Fruit fly (Drosophila melanogaster): ENCODE data around the gene rempA.

The rempA gene

dm6 chr2L:576559-577184 lies 16.6 kb upstream of the rempA start, which contains the start of gene Ptth:
Gene Ptth, minus strand, starts transcription at chr2L:576896.
- TF ChIP-seq Myc (optimal IDR thresholded peaks at IDR 0.05): peak; percentile 73
- no peak for TF ChIP-seq N (GFP tag; optimal IDR thresholded peaks at IDR 0.05)

dm6 chr2L:574226-574625 lies 14.1 kb upstream of the rempA start, which contains the start of the genes Ipk2 and cold:
Gene Ipk2, minus strand, starts transcription at chr2L:574264.
Gene cold, plus strand, starts transcription at chr2L:574291.
- TF ChIP-seq Hr83 (GFP tag; optimal IDR thresholded peaks at IDR 0.05; ENCODE audit: poor library complexity, severe bottlenecking) (peak; percentile 69), usp (GFP tag; optimal IDR thresholded peaks at IDR 0.05) (no peak), sage (GFP tag; optimal IDR thresholded peaks at IDR 0.05) (no peak), br (GFP tag; optimal IDR thresholded peaks at IDR 0.05) (peak; percentile 87), sv (GFP tag; optimal IDR thresholded peaks at IDR 0.05) (peak; percentile 92), tai (GFP tag; optimal IDR thresholded peaks at IDR 0.05) (no peak), Mio (GFP tag; optimal IDR thresholded peaks at IDR 0.05) (peak; percentile 64), jim (GFP tag; optimal IDR thresholded peaks at IDR 0.05) (no peak), HLH106 (tag; optimal IDR thresholded peaks at IDR 0.05) (peak; percentile 87), Vsx2 (GFP tag; optimal IDR thresholded peaks at IDR 0.05; ENCODE audit: partially characterized antibody) (no peak), Rel (GFP tag; optimal IDR thresholded peaks at IDR 0.05) (no peak), Rel (tag; optimal IDR thresholded peaks at IDR 0.05) (peak; percentile 75), h (GFP tag; optimal IDR thresholded peaks at IDR 0.05) (peak; percentile 91), pan (optimal IDR thresholded peaks at IDR 0.05) (no peak), foxo (GFP tag; optimal IDR thresholded peaks at IDR 0.05) (peak in 1 of 2 experiments; percentile 89), Dfd (GFP tag; optimal IDR thresholded peaks at IDR 0.05) (no peak), GATAd (GFP tag; optimal IDR thresholded peaks at IDR 0.05) (no peak), rgr (GFP tag; optimal IDR thresholded peaks at IDR 0.05) (peak; percentile 88), CG9705 (GFP tag; optimal IDR thresholded peaks at IDR 0.05) (peak; percentile 80), dl (GFP tag; optimal IDR thresholded peaks at IDR 0.05; ENCODE audit: insufficient read depth in 1 of 2, partially characterized antibody in 2 of 2) (no peak), woc (GFP tag; optimal IDR thresholded peaks at IDR 0.05) (peak; percentile 94), ey (GFP tag; optimal IDR thresholded peaks at IDR 0.05) (peak; percentile 78), OdsH (GFP tag; optimal IDR thresholded peaks at IDR 0.05) (peak; percentile 81), N (GFP tag; optimal IDR thresholded peaks at IDR 0.05) (no peak), psq (GFP tag; optimal IDR thresholded peaks at IDR 0.05) (peak; percentile 73), Abd-B (GFP tag; optimal IDR thresholded peaks at IDR 0.05) (no peak), Dif (GFP tag; optimal IDR thresholded peaks at IDR 0.05; ENCODE audit: partially characterized antibody) (no peak), Hr78 (GFP tag; optimal IDR thresholded peaks at IDR 0.05) (no peak), Hnf4 (GFP tag; optimal IDR thresholded peaks at IDR 0.05) (no peak), CrebA (GFP tag; optimal IDR thresholded peaks at IDR 0.05; ENCODE audit: borderline replicate concordance) (no peak), Myc (optimal IDR thresholded peaks at IDR 0.05) (peak; percentile 99), CG32264 (GFP tag; optimal IDR thresholded peaks at IDR 0.05) (peak; percentile 62), dsf (GFP tag; optimal IDR thresholded peaks at IDR 0.05; ENCODE audit: borderline replicate concordance) (no peak), Jra (GFP tag; optimal IDR thresholded peaks at IDR 0.05) (no peak), lola (GFP tag; optimal IDR thresholded peaks at IDR 0.05) (no peak), brk (GFP tag; optimal IDR thresholded peaks at IDR 0.05) (no peak), fru (GFP tag; optimal IDR thresholded peaks at IDR 0.05) (peak; percentile 89), dmrt93B (GFP tag; optimal IDR thresholded peaks at IDR 0.05) (no peak), Sp1 (GFP tag; optimal IDR thresholded peaks at IDR 0.05) (peak; percentile 84)

dm6 chr2L:568030-568429 lies 7.9 kb upstream of the rempA start, which contains the start of the genes Nle and Sf3b1:
Gene Nle, minus strand, starts transcription at chr2L:568121.
Gene Sf3b1, plus strand, starts transcription at chr2L:568340.
- TF ChIP-seq GATAd (GFP tag; optimal IDR thresholded peaks at IDR 0.05): peak; percentile 2
- TF ChIP-seq ey (GFP tag; optimal IDR thresholded peaks at IDR 0.05): peak; percentile 1
- peak; percentile 39 for TF ChIP-seq sv (GFP tag; optimal IDR thresholded peaks at IDR 0.05)
- no peak for TF ChIP-seq Mio (GFP tag; optimal IDR thresholded peaks at IDR 0.05)
- TF ChIP-seq psq (GFP tag; optimal IDR thresholded peaks at IDR 0.05): peak; percentile 34
- TF ChIP-seq CG9705 (GFP tag; optimal IDR thresholded peaks at IDR 0.05): peak; percentile 54
- no peak for TF ChIP-seq jim (GFP tag; optimal IDR thresholded peaks at IDR 0.05)
- TF ChIP-seq OdsH (GFP tag; optimal IDR thresholded peaks at IDR 0.05): peak; percentile 35
- TF ChIP-seq HLH106 (tag; optimal IDR thresholded peaks at IDR 0.05): peak; percentile 58
- peak; percentile 52 for TF ChIP-seq Myc (optimal IDR thresholded peaks at IDR 0.05)
- TF ChIP-seq Sp1 (GFP tag; optimal IDR thresholded peaks at IDR 0.05): peak; percentile 53
- no peak for TF ChIP-seq dsf (GFP tag; optimal IDR thresholded peaks at IDR 0.05; ENCODE audit: borderline replicate concordance)
- no peak for TF ChIP-seq fru (GFP tag; optimal IDR thresholded peaks at IDR 0.05)
